Fruit fly (Drosophila melanogaster) whole organism, prepupa: ENCODE measurements around the gene CG31523.

Experiments used
- Blimp-1 ChIP-seq: fragments of 200-800 bp; sonication (Bioruptor generic); optimal IDR thresholded peaks from 3 replicates; lab custom pipeline; 2017; ENCODE audit warnings: missing biosample characterization, missing genetic modification characterization, mild to moderate bottlenecking, moderate library complexity, missing genetic modification reagents
- CG10631 ChIP-seq: fragments of 200-800 bp; sonication (Bioruptor generic); optimal IDR thresholded peaks from 2 replicates; lab custom pipeline; 2016; ENCODE audit warnings: missing biosample characterization, missing genetic modification characterization
- CG10669 ChIP-seq: fragments of 200-800 bp; sonication (Bioruptor generic); optimal IDR thresholded peaks from 3 replicates; lab custom pipeline; 2018; ENCODE audit warnings: missing biosample characterization, mild to moderate bottlenecking, missing genetic modification characterization, moderate library complexity
- CG11294 ChIP-seq: fragments of 200-800 bp; sonication (Bioruptor generic); IDR thresholded peaks from 2 replicates; pipeline ENCODE4 v1.3.6; 2022; ENCODE audit warnings: missing biosample characterization, missing genetic modification characterization
- CG3032 ChIP-seq: fragments of 200-800 bp; optimal IDR thresholded peaks from 2 replicates; lab custom pipeline; 2019; ENCODE audit warnings: missing biosample characterization, mild to moderate bottlenecking, missing genetic modification characterization, moderate library complexity
- CG31627 ChIP-seq: fragments of 200-800 bp; sonication (Bioruptor generic); optimal IDR thresholded peaks from 3 replicates; lab custom pipeline; 2016; ENCODE audit warnings: missing biosample characterization, missing genetic modification characterization
- CG32006 ChIP-seq: fragments of 200-800 bp; sonication (Bioruptor generic); optimal IDR thresholded peaks from 3 replicates; lab custom pipeline; 2017; ENCODE audit warnings: missing biosample characterization, mild to moderate bottlenecking, missing genetic modification characterization
- CG3919 ChIP-seq: fragments of 200-800 bp; sonication (Bioruptor generic); optimal IDR thresholded peaks from 3 replicates; lab custom pipeline; 2016; ENCODE audit warnings: missing biosample characterization, missing genetic modification characterization
- CG4318 ChIP-seq: fragments of 200-800 bp; sonication (Bioruptor generic); optimal IDR thresholded peaks from 3 replicates; lab custom pipeline; 2017; ENCODE audit warnings: missing biosample characterization, mild to moderate bottlenecking, missing genetic modification characterization
- CG6163 ChIP-seq: fragments of 200-800 bp; sonication (Bioruptor generic); IDR thresholded peaks from 3 replicates; pipeline ENCODE4 v1.3.6; 2022; ENCODE audit warnings: missing biosample characterization, missing genetic modification characterization
- CG6276 ChIP-seq: fragments of 200-800 bp; sonication (Bioruptor generic); optimal IDR thresholded peaks from 2 replicates; lab custom pipeline; 2017; ENCODE audit warnings: missing biosample characterization, mild to moderate bottlenecking, missing genetic modification characterization
- CG6854 ChIP-seq: fragments of 200-800 bp; sonication (Bioruptor generic); optimal IDR thresholded peaks from 2 replicates; lab custom pipeline; 2017; ENCODE audit warnings: missing biosample characterization, mild to moderate bottlenecking, missing genetic modification characterization
- CG7368 ChIP-seq: fragments of 200-800 bp; sonication (Bioruptor generic); optimal IDR thresholded peaks from 3 replicates; lab custom pipeline; 2016; ENCODE audit warnings: missing biosample characterization, missing genetic modification characterization
- CG8319 ChIP-seq: fragments of 200-800 bp; sonication (Bioruptor generic); optimal IDR thresholded peaks from 3 replicates; lab custom pipeline; 2016; ENCODE audit warnings: missing biosample characterization, missing genetic modification characterization
- Eip78C ChIP-seq: fragments of 200-800 bp; sonication (Bioruptor generic); peaks from one replicate; lab custom pipeline; 2016; ENCODE audit warnings: missing biosample characterization, missing genetic modification characterization
- Hr39 ChIP-seq: fragments of 200-800 bp; sonication (Bioruptor generic); optimal IDR thresholded peaks from 2 replicates; lab custom pipeline; 2016; ENCODE audit warnings: missing biosample characterization, missing genetic modification characterization
- Met ChIP-seq: fragments of 200-800 bp; sonication (Bioruptor generic); optimal IDR thresholded peaks from 3 replicates; lab custom pipeline; 2016; ENCODE audit warnings: missing biosample characterization, missing genetic modification characterization
- OdsH ChIP-seq: fragments of 200-800 bp; sonication (Bioruptor generic); optimal IDR thresholded peaks from 3 replicates; lab custom pipeline; 2016; ENCODE audit warnings: missing biosample characterization, missing genetic modification characterization
- Smox ChIP-seq: fragments of 200-800 bp; sonication (Bioruptor generic); optimal IDR thresholded peaks from 3 replicates; lab custom pipeline; 2016; ENCODE audit warnings: missing biosample characterization, missing genetic modification characterization
- Sox102F ChIP-seq: fragments of 200-800 bp; sonication (Bioruptor generic); optimal IDR thresholded peaks from 2 replicates; lab custom pipeline; 2016; ENCODE audit warnings: missing biosample characterization, mild to moderate bottlenecking, missing genetic modification characterization
- achi ChIP-seq: fragments of 200-800 bp; sonication (Bioruptor generic); optimal IDR thresholded peaks from 3 replicates; lab custom pipeline; 2016; ENCODE audit warnings: missing biosample characterization, missing genetic modification characterization
- cyc ChIP-seq: fragments of 200-800 bp; sonication (Bioruptor generic); optimal IDR thresholded peaks from 3 replicates; lab custom pipeline; 2016; ENCODE audit warnings: missing biosample characterization, missing genetic modification characterization
- dsx ChIP-seq: fragments of 200-800 bp; optimal IDR thresholded peaks from 3 replicates; lab custom pipeline; 2019; ENCODE audit warnings: missing biosample characterization, mild to moderate bottlenecking, missing genetic modification characterization, moderate library complexity; ENCODE audit not compliant: poor library complexity, severe bottlenecking
- eg ChIP-seq: fragments of 200-800 bp; sonication (Bioruptor generic); IDR thresholded peaks from 3 replicates; pipeline ENCODE4 v1.3.6; 2022; ENCODE audit warnings: missing biosample characterization, missing genetic modification characterization
- esn ChIP-seq: fragments of 200-800 bp; sonication (Bioruptor generic); optimal IDR thresholded peaks from 2 replicates; lab custom pipeline; 2016; ENCODE audit warnings: missing biosample characterization, mild to moderate bottlenecking, missing genetic modification characterization, moderate library complexity
- fd85E ChIP-seq: fragments of 200-800 bp; sonication (Bioruptor generic); optimal IDR thresholded peaks from 3 replicates; lab custom pipeline; 2016; ENCODE audit warnings: missing biosample characterization, missing genetic modification characterization
- pdm3 ChIP-seq: fragments of 200-800 bp; sonication (Bioruptor generic); optimal IDR thresholded peaks from 3 replicates; lab custom pipeline; 2016; ENCODE audit warnings: missing biosample characterization, missing genetic modification characterization
- salr ChIP-seq, 2 experiments: fragments of 200-800 bp; sonication (Bioruptor generic); optimal IDR thresholded peaks; 3 replicates each; lab custom pipeline; 2016 to 2018; ENCODE audit warnings: missing biosample characterization in 2 of 2, missing genetic modification characterization in 2 of 2, mild to moderate bottlenecking in 1 of 2
- svp ChIP-seq: fragments of 200-800 bp; sonication (Bioruptor generic); peaks from one replicate; lab custom pipeline; 2016; ENCODE audit warnings: missing biosample characterization, missing genetic modification characterization
- vri ChIP-seq: fragments of 200-800 bp; sonication (Bioruptor generic); optimal IDR thresholded peaks from 3 replicates; lab custom pipeline; 2016; ENCODE audit warnings: missing biosample characterization, mild to moderate bottlenecking, missing genetic modification characterization

CG31523 gene

dm6 chr3R:4478220-4479037 is 578 bp downstream of the CG31523 start (continued):
- peak; percentile 86 for TF ChIP-seq vri (GFP tag; lab: Kevin White, UChicago)
- peak; percentile 92 for TF ChIP-seq CG3919 (GFP tag; lab: Kevin White, UChicago)
- TF ChIP-seq CG7368 (GFP tag; lab: Kevin White, UChicago) = peak; percentile 85
- peak; percentile 95 for TF ChIP-seq esn (GFP tag; lab: Kevin White, UChicago)
- TF ChIP-seq salr (GFP tag; optimal IDR thresholded peaks at IDR 0.05; lab: Kevin White, UChicago) = peak; percentile 57 to 78
- TF ChIP-seq cyc = peak; percentile 90
- peak; percentile 85 for TF ChIP-seq OdsH (GFP tag; lab: Kevin White, UChicago)
- TF ChIP-seq svp (GFP tag; lab: Kevin White, UChicago) = peak; percentile 95
- TF ChIP-seq CG6163 (GFP tag; lab: Robert Waterston, UW) = peak; percentile 92
- peak; percentile 43 for TF ChIP-seq dsx (GFP tag; lab: Kevin White, UChicago)

- TF ChIP-seq Sox102F (GFP tag; lab: Kevin White, UChicago) = peak; percentile 13
- TF ChIP-seq CG6163 (GFP tag; lab: Robert Waterston, UW) = no peak
- no peak for TF ChIP-seq CG8319 (GFP tag; lab: Kevin White, UChicago)
- TF ChIP-seq, all 60 proteins: peak for 1
Measured at dm6 chr3R:4476004-4476403, 3.0 kb downstream of the CG31523 start.

DNA sequence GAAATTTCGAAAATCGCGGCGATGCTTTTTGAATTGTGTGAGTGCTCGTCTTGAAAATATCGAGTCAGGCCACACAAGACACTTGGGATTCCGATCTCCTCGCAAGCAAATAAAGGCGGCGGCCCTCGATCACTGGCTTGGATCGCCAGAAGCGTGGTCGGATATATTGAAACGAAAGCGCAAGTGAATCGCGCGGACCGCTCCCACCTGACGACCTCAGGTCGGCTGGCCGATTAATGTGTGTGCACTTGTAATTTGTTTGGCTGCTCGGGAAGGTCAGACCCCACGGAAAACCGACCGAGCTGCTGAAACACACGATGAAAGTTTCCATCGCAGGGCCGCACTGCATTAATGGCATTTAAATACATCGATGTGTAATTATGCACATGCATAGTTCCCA is 3.6 kb downstream of the CG31523 start:
- peak; percentile 71 for TF ChIP-seq Blimp-1 (GFP tag; lab: Kevin White, UChicago)
- no peak for TF ChIP-seq CG11294
- TF ChIP-seq svp (GFP tag; lab: Kevin White, UChicago) = peak; percentile 43

DNA sequence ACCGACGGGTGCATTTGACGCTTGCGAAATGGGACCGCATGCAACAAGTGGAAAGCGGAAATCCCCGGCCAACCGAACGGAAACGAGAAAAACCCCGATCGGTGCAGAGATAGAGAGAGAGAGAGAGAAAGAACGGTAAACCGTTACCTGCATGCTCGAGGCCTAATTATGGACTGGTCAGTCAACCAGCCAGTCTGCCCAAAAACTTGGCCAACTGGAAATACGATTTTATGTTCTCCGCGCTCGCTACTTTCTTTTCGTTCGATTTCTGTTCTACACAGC is 6.4 kb downstream of the CG31523 start:
- TF ChIP-seq CG6854 (GFP tag; lab: Kevin White, UChicago) = peak; percentile 79
- no peak for TF ChIP-seq Met
- TF ChIP-seq Blimp-1 (GFP tag; lab: Kevin White, UChicago) = peak; percentile 49
- no peak for TF ChIP-seq eg (GFP tag; lab: Robert Waterston, UW)

- TF ChIP-seq pdm3 (peak; percentile 6), achi (GFP tag; lab: Kevin White, UChicago) (no peak), Smox (no peak), Hr39 (GFP tag; lab: Kevin White, UChicago) (no peak), fd85E (GFP tag; lab: Kevin White, UChicago) (no peak), CG6276 (GFP tag; lab: Kevin White, UChicago) (peak; percentile 19), CG10631 (GFP tag; lab: Kevin White, UChicago) (peak; percentile 13), CG4318 (GFP tag; lab: Kevin White, UChicago) (peak; percentile 47), Eip78C (GFP tag; lab: Kevin White, UChicago) (peak; percentile 66), CG31627 (GFP tag; lab: Kevin White, UChicago) (no peak), svp (GFP tag; lab: Kevin White, UChicago) (peak; percentile 45), CG3032 (tag; lab: Kevin White, UChicago) (no peak), salr (GFP tag; optimal IDR thresholded peaks at IDR 0.05; lab: Kevin White, UChicago) (peak in 1 of 2 experiments; percentile 47), cyc (no peak), eg (GFP tag; lab: Robert Waterston, UW) (0 out of 3 replicates have a peak, but pooled peaks have one; percentile 21), CG32006 (GFP tag; lab: Kevin White, UChicago) (peak; percentile 73), CG10669 (GFP tag; lab: Kevin White, UChicago) (no peak)
Measured at dm6 chr3R:4471846-4472693, 6.9 kb downstream of the CG31523 start.
